Worm (Caenorhabditis elegans) whole organism, midembryonic: ENCODE data around the gene hsp-12.3.

ENCODE experiments used
- cog-1 ChIP-seq: sonication (generic microtip); optimal IDR thresholded peaks from 2 replicates; lab custom pipeline; 2016; ENCODE audit warnings: missing genetic modification characterization, missing compliant biosample characterization
- flt-1 ChIP-seq: fragments of 200-800 bp; sonication (Bioruptor generic); IDR thresholded peaks from 2 replicates; pipeline ENCODE4 v1.3.6; 2022; ENCODE audit warnings: missing genetic modification characterization, missing compliant biosample characterization
- klf-2 ChIP-seq: fragments of 200-800 bp; sonication (Bioruptor generic); conservative IDR thresholded peaks from 2 replicates; pipeline ENCODE4 v1.3.6; 2022; ENCODE audit warnings: missing genetic modification reagents, missing genetic modification characterization, missing compliant biosample characterization
- med-1 ChIP-seq: sonication (generic microtip); optimal IDR thresholded peaks from 2 replicates; lab custom pipeline; 2017; ENCODE audit warnings: missing genetic modification characterization, mild to moderate bottlenecking, missing compliant biosample characterization, antibody characterized with exemption, missing genetic modification reagents; ENCODE audit not compliant: insufficient read depth
- tab-1 ChIP-seq: fragments of 200-800 bp; sonication (Bioruptor generic); IDR thresholded peaks from 2 replicates; pipeline ENCODE4 v1.3.6; 2022; ENCODE audit warnings: missing genetic modification characterization, missing compliant biosample characterization
- ztf-23 ChIP-seq: fragments of 200-800 bp; sonication (Bioruptor generic); IDR thresholded peaks from 2 replicates; pipeline ENCODE4 v1.3.6; 2022; ENCODE audit warnings: missing genetic modification reagents, missing genetic modification characterization, missing compliant biosample characterization
- ztf-29 ChIP-seq: fragments of 200-800 bp; sonication (Bioruptor generic); IDR thresholded peaks from 2 replicates; pipeline ENCODE4 v1.3.6; 2022; ENCODE audit warnings: missing genetic modification reagents, missing genetic modification characterization, missing compliant biosample characterization

DNA sequence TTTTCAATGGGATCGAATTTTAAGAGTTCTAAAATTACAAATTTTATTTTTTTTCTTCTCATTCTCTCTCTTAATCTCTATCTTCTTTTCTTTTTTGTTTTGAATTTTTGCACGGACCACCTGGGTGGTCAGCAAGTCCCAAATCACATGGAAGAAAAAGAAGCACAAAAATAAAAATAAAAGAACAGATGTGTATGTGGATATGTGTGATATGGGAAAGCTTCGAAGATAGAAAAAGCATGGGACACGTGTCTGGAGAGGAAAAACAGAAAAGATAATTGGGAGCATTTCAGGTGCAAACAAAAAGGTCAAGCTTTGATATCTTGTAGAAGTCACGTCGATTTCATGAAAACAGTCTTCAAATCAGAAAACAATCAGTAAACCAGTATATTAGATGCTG is 1.9 kb upstream of the hsp-12.3 start, which contains the start of gene hsp-12.6:
- TF ChIP-seq ztf-23 (GFP tag; lab: Robert Waterston, UW) = no peak
- TF ChIP-seq flt-1 (GFP tag; lab: Robert Waterston, UW) = no peak
- TF ChIP-seq cog-1 (tag; lab: Kevin White, UChicago) = no peak
- TF ChIP-seq tab-1 = no peak
- no peak for TF ChIP-seq med-1 (GFP tag; lab: Kevin White, UChicago)
- no peak for TF ChIP-seq klf-2
- no peak for TF ChIP-seq ztf-29 (GFP tag; lab: Robert Waterston, UW)
